Worm (Caenorhabditis elegans) whole organism, mixed stage, embryonic: ENCODE results near the gene W04E12.7.

Source experiments
- M03D4.4 ChIP-seq: sonication (generic microtip); optimal IDR thresholded peaks from 2 replicates; lab custom pipeline; 2017; ENCODE audit warnings: mild to moderate bottlenecking, missing genetic modification characterization, missing compliant biosample characterization
- bed-3 ChIP-seq: fragments of 200-800 bp; sonication (Bioruptor generic); optimal IDR thresholded peaks from 3 replicates; lab custom pipeline; 2018; ENCODE audit warnings: mild to moderate bottlenecking, missing genetic modification characterization, moderate library complexity, missing compliant biosample characterization
- blmp-1 ChIP-seq: fragments of 150-350 bp; optimal IDR thresholded peaks from 2 replicates; lab custom pipeline; 2014; ENCODE audit warnings: missing biosample characterization, missing genetic modification characterization
- ceh-39 ChIP-seq: fragments of 150-350 bp; optimal IDR thresholded peaks from 2 replicates; lab custom pipeline; 2014; ENCODE audit warnings: missing biosample characterization, missing genetic modification characterization
- ceh-43 ChIP-seq: fragments of 200-800 bp; sonication (Bioruptor generic); optimal IDR thresholded peaks from 2 replicates; lab custom pipeline; 2018; ENCODE audit warnings: mild to moderate bottlenecking, missing genetic modification characterization, moderate library complexity, missing compliant biosample characterization
- ceh-83 ChIP-seq: fragments of 200-800 bp; sonication (Bioruptor generic); optimal IDR thresholded peaks from 2 replicates; lab custom pipeline; 2018; ENCODE audit warnings: mild to moderate bottlenecking, missing genetic modification characterization, missing compliant biosample characterization
- ces-1 ChIP-seq: fragments of 150-350 bp; optimal IDR thresholded peaks from 2 replicates; lab custom pipeline; 2014; ENCODE audit warnings: missing biosample characterization, missing genetic modification reagents, missing genetic modification characterization
- cnd-1 ChIP-seq: fragments of 200-800 bp; sonication (Bioruptor generic); optimal IDR thresholded peaks from 2 replicates; lab custom pipeline; 2018; ENCODE audit warnings: mild to moderate bottlenecking, missing genetic modification characterization, missing compliant biosample characterization
- drap-1 ChIP-seq: fragments of 200-800 bp; sonication (Bioruptor generic); optimal IDR thresholded peaks from 3 replicates; lab custom pipeline; 2018; ENCODE audit warnings: mild to moderate bottlenecking, missing genetic modification characterization, missing compliant biosample characterization
- elt-1 ChIP-seq: sonication (generic microtip); optimal IDR thresholded peaks from 2 replicates; lab custom pipeline; 2017; ENCODE audit warnings: missing genetic modification characterization, mild to moderate bottlenecking, missing compliant biosample characterization, antibody characterized with exemption, moderate library complexity, borderline replicate concordance; ENCODE audit not compliant: insufficient read depth
- elt-3 ChIP-seq: fragments of 150-350 bp; optimal IDR thresholded peaks from 2 replicates; lab custom pipeline; 2014; ENCODE audit warnings: missing biosample characterization, missing genetic modification characterization
- flh-1 ChIP-seq: fragments of 200-800 bp; sonication (Bioruptor generic); optimal IDR thresholded peaks from 2 replicates; lab custom pipeline; 2018; ENCODE audit warnings: mild to moderate bottlenecking, missing genetic modification characterization, moderate library complexity, missing compliant biosample characterization
- ham-2 ChIP-seq: fragments of 200-800 bp; sonication (Bioruptor generic); optimal IDR thresholded peaks from 2 replicates; lab custom pipeline; 2018; ENCODE audit warnings: mild to moderate bottlenecking, missing genetic modification characterization, missing compliant biosample characterization
- hlh-1 ChIP-seq: fragments of 150-350 bp; optimal IDR thresholded peaks from 2 replicates; lab custom pipeline; 2014; ENCODE audit warnings: missing biosample characterization, missing genetic modification reagents, missing genetic modification characterization
- lin-13 ChIP-seq: fragments of 150-350 bp; optimal IDR thresholded peaks from 2 replicates; lab custom pipeline; 2014; ENCODE audit warnings: missing biosample characterization, missing genetic modification characterization
- lin-32 ChIP-seq: fragments of 200-800 bp; sonication (Bioruptor generic); optimal IDR thresholded peaks from 2 replicates; lab custom pipeline; 2018; ENCODE audit warnings: mild to moderate bottlenecking, missing genetic modification characterization, missing compliant biosample characterization
- lsy-2 ChIP-seq: fragments of 150-350 bp; optimal IDR thresholded peaks from 2 replicates; lab custom pipeline; 2014; ENCODE audit warnings: missing biosample characterization, missing genetic modification characterization
- mab-5 ChIP-seq: fragments of 150-350 bp; optimal IDR thresholded peaks from 2 replicates; lab custom pipeline; 2014; ENCODE audit warnings: missing biosample characterization, missing genetic modification characterization
- mep-1 ChIP-seq: fragments of 150-350 bp; optimal IDR thresholded peaks from 2 replicates; lab custom pipeline; 2017; ENCODE audit warnings: missing biosample characterization, missing genetic modification reagents, missing genetic modification characterization, inconsistent platforms
- mls-2 ChIP-seq: sonication (generic microtip); optimal IDR thresholded peaks from 2 replicates; lab custom pipeline; 2016; ENCODE audit warnings: mild to moderate bottlenecking, missing genetic modification characterization, moderate library complexity, missing compliant biosample characterization
- nhr-12 ChIP-seq: fragments of 150-350 bp; optimal IDR thresholded peaks from 2 replicates; lab custom pipeline; 2014; ENCODE audit warnings: missing biosample characterization, missing genetic modification characterization
- nhr-2 ChIP-seq: fragments of 150-350 bp; optimal IDR thresholded peaks from 2 replicates; lab custom pipeline; 2014; ENCODE audit warnings: missing biosample characterization, missing genetic modification characterization
- nhr-237 ChIP-seq: fragments of 150-350 bp; optimal IDR thresholded peaks from 2 replicates; lab custom pipeline; 2014; ENCODE audit warnings: missing biosample characterization, missing genetic modification characterization
- nhr-28 ChIP-seq: fragments of 150-350 bp; optimal IDR thresholded peaks from 2 replicates; lab custom pipeline; 2014; ENCODE audit warnings: missing biosample characterization, missing genetic modification characterization
- nhr-76 ChIP-seq: sonication (generic microtip); optimal IDR thresholded peaks from 2 replicates; lab custom pipeline; 2017; ENCODE audit warnings: missing biosample characterization, missing genetic modification characterization
- pha-4 ChIP-seq: fragments of 150-350 bp; optimal IDR thresholded peaks from 2 replicates; lab custom pipeline; 2018; ENCODE audit warnings: missing biosample characterization, missing genetic modification reagents, missing genetic modification characterization
- sem-2 ChIP-seq: fragments of 200-800 bp; sonication (Bioruptor generic); optimal IDR thresholded peaks from 2 replicates; lab custom pipeline; 2018; ENCODE audit warnings: mild to moderate bottlenecking, missing genetic modification characterization, missing compliant biosample characterization
- snpc-4 ChIP-seq: fragments of 150-350 bp; optimal IDR thresholded peaks from 2 replicates; lab custom pipeline; 2014; ENCODE audit warnings: missing biosample characterization, missing genetic modification characterization
- sptf-1 ChIP-seq: sonication (generic microtip); optimal IDR thresholded peaks from 2 replicates; lab custom pipeline; 2017; ENCODE audit warnings: mild to moderate bottlenecking, missing genetic modification characterization, moderate library complexity, missing compliant biosample characterization
- tbx-8 ChIP-seq: fragments of 200-800 bp; sonication (Bioruptor generic); optimal IDR thresholded peaks from 2 replicates; lab custom pipeline; 2018; ENCODE audit warnings: mild to moderate bottlenecking, missing genetic modification characterization, moderate library complexity, missing compliant biosample characterization
- unc-120 ChIP-seq: sonication (generic microtip); optimal IDR thresholded peaks from 2 replicates; lab custom pipeline; 2017; ENCODE audit warnings: missing genetic modification characterization, missing compliant biosample characterization; ENCODE audit not compliant: poor library complexity, severe bottlenecking
- unc-39 ChIP-seq: fragments of 150-350 bp; optimal IDR thresholded peaks from 2 replicates; lab custom pipeline; 2014; ENCODE audit warnings: missing biosample characterization, missing genetic modification characterization
- unc-62 ChIP-seq: fragments of 150-350 bp; optimal IDR thresholded peaks from 2 replicates; lab custom pipeline; 2014; ENCODE audit warnings: missing biosample characterization, missing genetic modification reagents, missing genetic modification characterization
- zip-8 ChIP-seq: fragments of 150-350 bp; optimal IDR thresholded peaks from 2 replicates; lab custom pipeline; 2014; ENCODE audit warnings: missing biosample characterization, missing genetic modification characterization

The W04E12.7 gene

ce11 chrV:19767719-19768118 lies 30.4 kb upstream of the W04E12.7 start:
- no peak for TF ChIP-seq nhr-12
- TF ChIP-seq elt-1 (tag; lab: Kevin White, UChicago): no peak
- TF ChIP-seq unc-120 (tag; lab: Kevin White, UChicago): no peak
- TF ChIP-seq ceh-43 (GFP tag; lab: Kevin White, UChicago): no peak
- no peak for TF ChIP-seq mab-5 (tag; lab: Kevin White, UChicago)
- TF ChIP-seq sptf-1 (tag; lab: Kevin White, UChicago): no peak
- TF ChIP-seq ces-1 (GFP tag; lab: Kevin White, UChicago): no peak
- no peak for TF ChIP-seq M03D4.4
- TF ChIP-seq blmp-1: no peak
- no peak for TF ChIP-seq tbx-8 (GFP tag; lab: Kevin White, UChicago)
- no peak for TF ChIP-seq ceh-39 (tag; lab: Kevin White, UChicago)
- TF ChIP-seq snpc-4 (tag; lab: Kevin White, UChicago): no peak
- no peak for TF ChIP-seq bed-3

DNA sequence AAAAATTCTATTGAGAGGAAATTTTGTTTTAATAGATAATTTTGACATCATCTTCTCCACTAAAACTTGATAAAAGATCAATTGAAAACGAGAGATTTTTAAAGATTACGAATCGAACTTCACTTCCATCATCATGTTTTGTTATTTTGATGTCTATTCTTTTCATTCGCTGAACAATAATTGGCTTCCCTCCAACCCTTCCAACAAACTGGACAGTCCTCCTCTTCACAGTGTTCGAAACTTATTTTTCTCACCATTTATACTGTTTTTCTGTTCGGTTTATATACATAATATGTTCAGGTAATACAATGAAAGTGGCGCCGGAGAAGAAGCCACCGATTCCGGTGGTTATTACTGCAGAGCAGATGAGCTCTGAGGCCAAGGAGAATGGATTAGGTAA lies 23.4 kb upstream of the W04E12.7 start, which contains the start of gene M162.5:
TSS of gene M162.5 (plus strand) at position 301 of the 400 bp plus-strand sequence.
- TF ChIP-seq sptf-1 (tag; lab: Kevin White, UChicago) (no peak), snpc-4 (tag; lab: Kevin White, UChicago) (no peak), mep-1 (tag; lab: Kevin White, UChicago) (no peak), mls-2 (tag; lab: Kevin White, UChicago) (no peak), lsy-2 (no peak), tbx-8 (GFP tag; lab: Kevin White, UChicago) (no peak), ceh-83 (no peak), lin-32 (GFP tag; lab: Kevin White, UChicago) (no peak), ham-2 (GFP tag; lab: Kevin White, UChicago) (no peak), pha-4 (tag; lab: Kevin White, UChicago) (no peak)

ce11 chrV:19759282-19759681 lies 21.9 kb upstream of the W04E12.7 start:
- no peak for TF ChIP-seq lin-13
- no peak for TF ChIP-seq zip-8 (tag; lab: Kevin White, UChicago)

DNA sequence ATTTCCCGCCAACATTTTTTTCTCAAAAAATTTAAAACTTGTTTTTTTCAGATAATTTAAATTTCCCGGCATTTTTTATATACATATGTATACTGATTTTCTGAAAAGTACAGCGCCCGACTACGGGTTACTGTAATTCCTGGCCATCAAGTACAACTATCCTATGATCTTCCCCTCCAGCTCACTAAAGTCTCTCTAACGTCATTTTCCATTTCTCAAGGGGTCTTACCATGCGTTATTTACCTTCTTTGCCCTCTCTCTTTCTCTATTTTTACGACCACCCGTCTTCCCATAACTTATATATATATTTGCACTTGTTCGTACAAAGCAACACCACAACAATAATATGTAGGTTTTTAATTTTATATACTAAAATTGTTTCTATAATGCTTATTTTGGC lies 18.9 kb upstream of the W04E12.7 start, which contains the start of gene W04E12.9:
TSS of gene W04E12.9 (plus strand) at position 301 of the 400 bp plus-strand sequence.
- no peak for TF ChIP-seq ceh-39 (tag; lab: Kevin White, UChicago)
- no peak for TF ChIP-seq sptf-1 (tag; lab: Kevin White, UChicago)
- TF ChIP-seq ceh-83: no peak
- no peak for TF ChIP-seq nhr-12

DNA sequence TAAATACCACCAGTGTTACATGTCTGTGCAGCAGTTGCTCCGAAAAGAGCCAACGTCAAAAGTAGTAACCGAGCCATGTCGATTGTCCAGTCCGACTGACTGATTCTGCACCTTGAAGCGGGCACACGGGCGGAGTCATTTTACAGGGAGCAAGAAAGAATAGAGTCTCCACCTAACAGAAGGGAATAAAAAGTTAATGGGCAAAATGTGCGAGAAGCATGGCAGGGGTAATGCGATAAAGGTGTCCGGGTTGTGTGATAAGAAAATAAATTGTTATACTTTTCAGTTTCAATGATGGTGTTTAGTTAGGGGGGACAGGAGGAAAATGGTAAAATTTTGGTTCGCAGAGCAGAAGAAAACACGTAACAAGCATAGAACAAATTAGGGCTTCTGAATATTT lies 17.9 kb upstream of the W04E12.7 start, which contains the start of gene clec-50:
TSS of gene clec-50 (minus strand) at position 109 of the 400 bp plus-strand sequence.
- TF ChIP-seq nhr-2 (no peak), mep-1 (tag; lab: Kevin White, UChicago) (no peak), ceh-83 (no peak), sem-2 (GFP tag; lab: Kevin White, UChicago) (no peak), nhr-28 (tag; lab: Kevin White, UChicago) (no peak), flh-1 (GFP tag; lab: Kevin White, UChicago) (no peak), unc-39 (tag; lab: Kevin White, UChicago) (no peak), unc-62 (GFP tag; lab: Kevin White, UChicago) (no peak), nhr-76 (tag; lab: Kevin White, UChicago) (no peak), drap-1 (GFP tag; lab: Kevin White, UChicago) (no peak), tbx-8 (GFP tag; lab: Kevin White, UChicago) (no peak), snpc-4 (tag; lab: Kevin White, UChicago) (no peak), elt-3 (tag; lab: Kevin White, UChicago) (no peak), elt-1 (tag; lab: Kevin White, UChicago) (no peak)

ce11 chrV:19754331-19754730 lies 17.0 kb upstream of the W04E12.7 start:
- TF ChIP-seq nhr-237 (tag; lab: Kevin White, UChicago) (no peak), flh-1 (GFP tag; lab: Kevin White, UChicago) (no peak), ham-2 (GFP tag; lab: Kevin White, UChicago) (no peak), drap-1 (GFP tag; lab: Kevin White, UChicago) (no peak), ceh-43 (GFP tag; lab: Kevin White, UChicago) (no peak), zip-8 (tag; lab: Kevin White, UChicago) (no peak), nhr-12 (no peak), ceh-39 (tag; lab: Kevin White, UChicago) (no peak), cnd-1 (tag; lab: Kevin White, UChicago) (no peak), hlh-1 (tag; lab: Kevin White, UChicago) (no peak), snpc-4 (tag; lab: Kevin White, UChicago) (no peak), lin-32 (GFP tag; lab: Kevin White, UChicago) (no peak), M03D4.4 (no peak), nhr-76 (tag; lab: Kevin White, UChicago) (no peak), mls-2 (tag; lab: Kevin White, UChicago) (no peak), elt-1 (tag; lab: Kevin White, UChicago) (no peak), unc-39 (tag; lab: Kevin White, UChicago) (no peak), ceh-83 (no peak)
